Worm (Caenorhabditis elegans): ENCODE results near the gene T23F2.4.

ce11 chrX:5506432-5506977, 8.4 kb downstream of the T23F2.4 start:
- no peak for TF ChIP-seq unc-130 (tag; optimal IDR thresholded peaks at IDR 0.05)
- no peak for TF ChIP-seq nhr-28 (tag; optimal IDR thresholded peaks at IDR 0.05)
- no peak for TF ChIP-seq ces-1 (GFP tag; optimal IDR thresholded peaks at IDR 0.05)
- no peak for TF ChIP-seq jun-1 (tag; optimal IDR thresholded peaks at IDR 0.05)
- no peak for TF ChIP-seq ceh-90 (tag; optimal IDR thresholded peaks at IDR 0.05)
- TF ChIP-seq ceh-82 (tag; optimal IDR thresholded peaks at IDR 0.05): no peak

All from whole organism, L1 larva.